Worm (Caenorhabditis elegans) whole organism, young adult: Measurements from ENCODE around the gene phat-8.
A peak's percentile ranks its signal among the peaks of the same experiment; 100 is the strongest.
"Not testable (repeated sequence)": the region's sequence is repeated elsewhere in the genome, so short reads cannot be mapped to it uniquely, and the experiment has no call there.

ENCODE experiments used
- B0336.3 ChIP-seq: fragments of 200-800 bp; sonication (Bioruptor generic); IDR thresholded peaks from 2 replicates; pipeline ENCODE4 v1.3.6; 2022; ENCODE audit warnings: missing genetic modification characterization, missing compliant biosample characterization
- C17E4.6 ChIP-seq: fragments of 200-800 bp; sonication (Bioruptor generic); IDR thresholded peaks from 2 replicates; pipeline ENCODE4 v1.3.6; 2022; ENCODE audit warnings: missing genetic modification reagents, missing genetic modification characterization, missing compliant biosample characterization
- D2030.7 ChIP-seq: fragments of 200-800 bp; sonication (Bioruptor generic); IDR thresholded peaks from 2 replicates; pipeline ENCODE4 v1.3.6; 2022; ENCODE audit warnings: missing genetic modification reagents, missing genetic modification characterization, missing compliant biosample characterization
- F22D6.2 ChIP-seq: sonication (generic microtip); optimal IDR thresholded peaks from 2 replicates; lab custom pipeline; 2016; ENCODE audit warnings: mild to moderate bottlenecking, missing genetic modification characterization, missing compliant biosample characterization
- F23B12.7 ChIP-seq: sonication (generic microtip); optimal IDR thresholded peaks from 2 replicates; lab custom pipeline; 2017; ENCODE audit warnings: missing genetic modification characterization, mild to moderate bottlenecking, missing compliant biosample characterization, antibody characterized with exemption, moderate library complexity; ENCODE audit not compliant: insufficient read depth
- F57A8.1 ChIP-seq: fragments of 200-800 bp; sonication (Bioruptor generic); optimal IDR thresholded peaks from 2 replicates; lab custom pipeline; 2018; ENCODE audit warnings: mild to moderate bottlenecking, missing genetic modification characterization, moderate library complexity, missing compliant biosample characterization
- T07F8.4 ChIP-seq: sonication (generic microtip); optimal IDR thresholded peaks from 2 replicates; lab custom pipeline; 2016; ENCODE audit warnings: mild to moderate bottlenecking, missing genetic modification characterization, moderate library complexity, missing compliant biosample characterization
- T26A5.8 ChIP-seq: sonication (generic microtip); optimal IDR thresholded peaks from 2 replicates; lab custom pipeline; 2016; ENCODE audit warnings: missing genetic modification characterization, missing compliant biosample characterization
- Y53G8AR.9 ChIP-seq: fragments of 200-800 bp; sonication (Bioruptor generic); conservative IDR thresholded peaks from 2 replicates; pipeline ENCODE4 v1.3.6; 2022; ENCODE audit warnings: missing genetic modification reagents, missing genetic modification characterization, missing compliant biosample characterization
- atf-7 ChIP-seq: sonication (generic microtip); optimal IDR thresholded peaks from 2 replicates; lab custom pipeline; 2017; ENCODE audit warnings: mild to moderate bottlenecking, missing genetic modification characterization, missing compliant biosample characterization
- attf-5 ChIP-seq: fragments of 200-800 bp; sonication (Bioruptor generic); optimal IDR thresholded peaks from 2 replicates; lab custom pipeline; 2018; ENCODE audit warnings: mild to moderate bottlenecking, missing genetic modification characterization, missing compliant biosample characterization
- ceh-58 ChIP-seq: fragments of 200-800 bp; sonication (Bioruptor generic); IDR thresholded peaks from 2 replicates; pipeline ENCODE4 v1.3.6; 2022; ENCODE audit warnings: missing genetic modification characterization, missing compliant biosample characterization
- chd-7 ChIP-seq: sonication (generic microtip); optimal IDR thresholded peaks from 2 replicates; lab custom pipeline; 2016; ENCODE audit warnings: mild to moderate bottlenecking, missing genetic modification characterization, moderate library complexity, missing compliant biosample characterization
- dpl-1 ChIP-seq: fragments of 150-350 bp; optimal IDR thresholded peaks from 2 replicates; lab custom pipeline; 2014; ENCODE audit warnings: missing biosample characterization, missing genetic modification reagents, missing genetic modification characterization
- ekl-4 ChIP-seq: fragments of 200-800 bp; sonication (Bioruptor generic); IDR thresholded peaks from 2 replicates; pipeline ENCODE4 v1.3.6; 2022; ENCODE audit warnings: missing genetic modification reagents, missing genetic modification characterization, missing compliant biosample characterization
- hlh-12 ChIP-seq: sonication (generic microtip); optimal IDR thresholded peaks from 2 replicates; lab custom pipeline; 2016; ENCODE audit warnings: missing genetic modification characterization, missing compliant biosample characterization
- hlh-26 ChIP-seq: fragments of 200-800 bp; sonication (Bioruptor generic); conservative IDR thresholded peaks from 2 replicates; pipeline ENCODE4 v1.3.6; 2022; ENCODE audit warnings: missing genetic modification reagents, missing genetic modification characterization, missing compliant biosample characterization
- hmg-20 ChIP-seq: fragments of 200-800 bp; sonication (Bioruptor generic); IDR thresholded peaks from 2 replicates; pipeline ENCODE4 v1.3.6; 2022; ENCODE audit warnings: missing genetic modification reagents, missing genetic modification characterization, missing compliant biosample characterization
- lag-1 ChIP-seq: fragments of 200-800 bp; sonication (Bioruptor generic); IDR thresholded peaks from 2 replicates; pipeline ENCODE4 v1.3.6; 2022; ENCODE audit warnings: missing genetic modification reagents, missing genetic modification characterization, missing compliant biosample characterization
- lin-26 ChIP-seq: fragments of 200-800 bp; sonication (Bioruptor generic); IDR thresholded peaks from 2 replicates; pipeline ENCODE4 v1.3.6; 2022; ENCODE audit warnings: missing genetic modification reagents, missing genetic modification characterization, missing compliant biosample characterization
- madf-8 ChIP-seq: fragments of 200-800 bp; sonication (Bioruptor generic); conservative IDR thresholded peaks from 2 replicates; pipeline ENCODE4 v1.3.6; 2022; ENCODE audit warnings: missing genetic modification reagents, missing genetic modification characterization, missing compliant biosample characterization
- mxl-1 ChIP-seq: sonication (generic microtip); optimal IDR thresholded peaks from 2 replicates; lab custom pipeline; 2016; ENCODE audit warnings: missing genetic modification characterization, missing compliant biosample characterization
- nfya-2 ChIP-seq: fragments of 200-800 bp; sonication (Bioruptor generic); IDR thresholded peaks from 2 replicates; pipeline ENCODE4 v1.3.6; 2022; ENCODE audit warnings: missing genetic modification reagents, missing genetic modification characterization, missing compliant biosample characterization
- nhr-120 ChIP-seq: fragments of 200-800 bp; sonication (Bioruptor generic); IDR thresholded peaks from 2 replicates; pipeline ENCODE4 v1.3.6; 2022; ENCODE audit warnings: missing genetic modification characterization, missing compliant biosample characterization
- nhr-80 ChIP-seq: sonication (generic microtip); optimal IDR thresholded peaks from 2 replicates; lab custom pipeline; 2016; ENCODE audit warnings: missing genetic modification characterization, missing compliant biosample characterization
- pha-4 ChIP-seq: fragments of 150-350 bp; sonication (generic microtip); optimal IDR thresholded peaks from 2 replicates; lab custom pipeline; 2014; ENCODE audit warnings: missing biosample characterization, missing genetic modification reagents, missing genetic modification characterization
- rcor-1 ChIP-seq: fragments of 200-800 bp; sonication (Bioruptor generic); IDR thresholded peaks from 2 replicates; pipeline ENCODE4 v1.3.6; 2022; ENCODE audit warnings: missing genetic modification reagents, missing genetic modification characterization, missing compliant biosample characterization
- snpc-1.1 ChIP-seq: sonication (generic microtip); optimal IDR thresholded peaks from 2 replicates; lab custom pipeline; 2017; ENCODE audit warnings: missing genetic modification characterization, mild to moderate bottlenecking, missing compliant biosample characterization, antibody characterized with exemption, moderate library complexity, missing genotype, missing genetic modification reagents; ENCODE audit not compliant: insufficient read depth
- snpc-3.4 ChIP-seq: sonication (generic microtip); optimal IDR thresholded peaks from 2 replicates; lab custom pipeline; 2017; ENCODE audit warnings: missing genetic modification characterization, mild to moderate bottlenecking, missing compliant biosample characterization, antibody characterized with exemption, moderate library complexity, missing genotype, missing genetic modification reagents
- snpc-4 ChIP-seq, 5 experiments: fragments of 150-350 bp in 1 of 5; sonication (generic microtip) in 4 of 5; optimal IDR thresholded peaks; 2 replicates each; lab custom pipeline; 2014 to 2018; ENCODE audit warnings: missing genetic modification characterization in 5 of 5, missing biosample characterization in 3 of 5, antibody characterized with exemption in 2 of 5, mild to moderate bottlenecking in 2 of 5, missing compliant biosample characterization in 2 of 5, missing genotype in 2 of 5, moderate library complexity in 2 of 5, missing genetic modification reagents in 1 of 5
- tbp1 ChIP-seq: fragments of 200-800 bp; sonication (Bioruptor generic); optimal IDR thresholded peaks from 2 replicates; lab custom pipeline; 2018; ENCODE audit warnings: mild to moderate bottlenecking, missing genetic modification characterization, missing compliant biosample characterization
- unc-62 ChIP-seq: fragments of 150-350 bp; optimal IDR thresholded peaks from 2 replicates; lab custom pipeline; 2014; ENCODE audit warnings: missing biosample characterization, missing genetic modification reagents, missing genetic modification characterization
- xnd-1 ChIP-seq: sonication (generic microtip); optimal IDR thresholded peaks from 2 replicates; lab custom pipeline; 2016; ENCODE audit warnings: missing genotype, missing genetic modification reagents, missing genetic modification characterization, missing compliant biosample characterization
- zim-3 ChIP-seq: sonication (generic microtip); optimal IDR thresholded peaks from 2 replicates; lab custom pipeline; 2017; ENCODE audit warnings: mild to moderate bottlenecking, missing genetic modification characterization, moderate library complexity, missing compliant biosample characterization

The phat-8 gene

ce11 chrII:12435202-12435872, 36.3 kb upstream of the phat-8 start (continued):
- TF ChIP-seq atf-7 (tag; lab: Kevin White, UChicago) (no peak), F23B12.7 (tag; lab: Kevin White, UChicago) (peak; percentile 22), attf-5 (GFP tag; lab: Kevin White, UChicago) (no peak), Y53G8AR.9 (GFP tag; lab: Robert Waterston, UW) (no peak), T07F8.4 (tag; lab: Kevin White, UChicago) (no peak), zim-3 (tag; lab: Kevin White, UChicago) (peak; percentile 1), dpl-1 (GFP tag; lab: Kevin White, UChicago) (no peak), tbp1 (GFP tag; lab: Kevin White, UChicago) (peak; percentile 87)

- no peak for TF ChIP-seq madf-8 (GFP tag; lab: Robert Waterston, UW)
- TF ChIP-seq F57A8.1, result no peak
- TF ChIP-seq mxl-1 (tag; lab: Kevin White, UChicago), result no peak
- TF ChIP-seq snpc-1.1, result no peak
- no peak for TF ChIP-seq B0336.3 (GFP tag; lab: Robert Waterston, UW)
- TF ChIP-seq snpc-4 (GFP tag; optimal IDR thresholded peaks at IDR 0.05; lab: Kevin White, UChicago), result no peak
- no peak for TF ChIP-seq snpc-4 (tag; optimal IDR thresholded peaks at IDR 0.05; lab: Kevin White, UChicago)
- no peak for TF ChIP-seq xnd-1
- TF ChIP-seq hlh-26 (GFP tag; lab: Robert Waterston, UW), result no peak
- TF ChIP-seq C17E4.6 (GFP tag; lab: Robert Waterston, UW), result no peak
- TF ChIP-seq ekl-4 (GFP tag; lab: Robert Waterston, UW), result no peak
- TF ChIP-seq T26A5.8 (tag; lab: Kevin White, UChicago), result no peak
- no peak for TF ChIP-seq lag-1 (GFP tag; lab: Robert Waterston, UW)
- no peak for TF ChIP-seq snpc-3.4 (tag; lab: Kevin White, UChicago)
- TF ChIP-seq, all 124 proteins: peak for 0
These were observed 34.9 kb upstream of the phat-8 start for ce11 chrII:12436717-12437116.

ce11 chrII:12438441-12438840, 33.2 kb upstream of the phat-8 start, which contains the start of gene Y57A10C.9:
Gene Y57A10C.9, minus strand, starts transcription at chrII:12438541.
- TF ChIP-seq F22D6.2, result no peak
- TF ChIP-seq lin-26 (GFP tag; lab: Robert Waterston, UW), result no peak
- no peak for TF ChIP-seq ceh-58 (GFP tag; lab: Robert Waterston, UW)
- TF ChIP-seq hmg-20, result no peak
- no peak for TF ChIP-seq unc-62 (GFP tag; lab: Kevin White, UChicago)
- TF ChIP-seq xnd-1, result no peak
- no peak for TF ChIP-seq nfya-2 (GFP tag; lab: Robert Waterston, UW)
- TF ChIP-seq T26A5.8 (tag; lab: Kevin White, UChicago), result no peak
- TF ChIP-seq nhr-80, result no peak
- TF ChIP-seq nhr-120 (GFP tag; lab: Robert Waterston, UW), result no peak
- TF ChIP-seq chd-7, result no peak
- TF ChIP-seq rcor-1 (GFP tag; lab: Robert Waterston, UW), result no peak
- no peak for TF ChIP-seq dpl-1 (GFP tag; lab: Kevin White, UChicago)

- not testable (repeated sequence) for TF ChIP-seq D2030.7 (GFP tag; lab: Robert Waterston, UW); hlh-12; pha-4 (tag; lab: Kevin White, UChicago)
- TF ChIP-seq, all 124 proteins: peak for 0; not testable (repeated sequence) for 124
These were observed 30.4 kb upstream of the phat-8 start, which contains the start of gene Y57A10C.10 for ce11 chrII:12441164-12441563. Gene Y57A10C.10, minus strand, starts transcription at chrII:12441264.
